Worm (Caenorhabditis elegans) whole organism, L3 larva: ENCODE data around the gene fnip-2.
"Not testable (repeated sequence)": the region's sequence is repeated elsewhere in the genome, so short reads cannot be mapped to it uniquely, and the experiment has no call there.

Experiments
- R02D3.7 ChIP-seq: fragments of 150-350 bp; optimal IDR thresholded peaks from 2 replicates; lab custom pipeline; 2014; ENCODE audit warnings: missing biosample characterization, missing genetic modification characterization
- ZK546.5 ChIP-seq: sonication (generic microtip); optimal IDR thresholded peaks from 2 replicates; lab custom pipeline; 2017; ENCODE audit warnings: missing biosample characterization, missing genetic modification characterization
- aly-2 ChIP-seq: fragments of 150-350 bp; optimal IDR thresholded peaks from 2 replicates; lab custom pipeline; 2014; ENCODE audit warnings: missing biosample characterization, missing genetic modification characterization
- ama-1 ChIP-seq: fragments of 150-350 bp; optimal IDR thresholded peaks from 2 replicates; lab custom pipeline; 2018
- ceh-16 ChIP-seq: sonication (generic microtip); optimal IDR thresholded peaks from 2 replicates; lab custom pipeline; 2017; ENCODE audit warnings: missing biosample characterization, missing genetic modification characterization
- ceh-28 ChIP-seq: fragments of 150-350 bp; optimal IDR thresholded peaks from 2 replicates; lab custom pipeline; 2014; ENCODE audit warnings: missing biosample characterization, missing genetic modification reagents, missing genetic modification characterization
- ceh-82 ChIP-seq: fragments of 150-350 bp; optimal IDR thresholded peaks from 2 replicates; lab custom pipeline; 2014; ENCODE audit warnings: missing biosample characterization, missing genetic modification characterization
- ceh-9 ChIP-seq: sonication (generic microtip); optimal IDR thresholded peaks from 2 replicates; lab custom pipeline; 2018; ENCODE audit warnings: missing biosample characterization, missing genetic modification characterization
- daf-12 ChIP-seq: fragments of 150-350 bp; optimal IDR thresholded peaks from 2 replicates; lab custom pipeline; 2014; ENCODE audit warnings: missing biosample characterization, missing genetic modification reagents, missing genetic modification characterization
- egl-27 ChIP-seq: sonication (generic microtip); optimal IDR thresholded peaks from 4 replicates; lab custom pipeline; 2017; ENCODE audit warnings: missing biosample characterization, missing genetic modification reagents, missing genetic modification characterization
- egl-5 ChIP-seq: fragments of 150-350 bp; optimal IDR thresholded peaks from 2 replicates; lab custom pipeline; 2017; ENCODE audit warnings: missing biosample characterization, missing genetic modification reagents, missing genetic modification characterization, inconsistent platforms
- elt-1 ChIP-seq: fragments of 150-350 bp; optimal IDR thresholded peaks from 2 replicates; lab custom pipeline; 2014; ENCODE audit warnings: missing biosample characterization, missing genetic modification characterization
- elt-2 ChIP-seq: sonication (generic microtip); optimal IDR thresholded peaks from 2 replicates; lab custom pipeline; 2016; ENCODE audit warnings: missing genetic modification reagents, mild to moderate bottlenecking, missing genetic modification characterization, missing compliant biosample characterization
- elt-3 ChIP-seq, 3 experiments: fragments of 150-350 bp in 1 of 3; sonication (generic microtip) in 2 of 3; optimal IDR thresholded peaks; 2 replicates in 2 of 3; 4 replicates in 1 of 3; lab custom pipeline; 2014 to 2017; ENCODE audit warnings: missing biosample characterization in 3 of 3, missing genetic modification characterization in 3 of 3
- eor-1 ChIP-seq, 2 experiments: fragments of 150-350 bp; optimal IDR thresholded peaks; 2 replicates each; lab custom pipeline; 2014 to 2018; ENCODE audit warnings: missing biosample characterization in 2 of 2, missing genetic modification characterization in 2 of 2
- fkh-10 ChIP-seq: sonication (generic microtip); optimal IDR thresholded peaks from 2 replicates; lab custom pipeline; 2017; ENCODE audit warnings: missing biosample characterization, missing genetic modification reagents, missing genetic modification characterization
- fkh-2 ChIP-seq: fragments of 150-350 bp; optimal IDR thresholded peaks from 2 replicates; lab custom pipeline; 2014; ENCODE audit warnings: missing biosample characterization, missing genetic modification reagents, missing genetic modification characterization
- fos-1 ChIP-seq: fragments of 150-350 bp; optimal IDR thresholded peaks from 2 replicates; lab custom pipeline; 2014; ENCODE audit warnings: missing biosample characterization, missing genetic modification characterization
- hmg-11 ChIP-seq: sonication (generic microtip); optimal IDR thresholded peaks from 2 replicates; lab custom pipeline; 2016; ENCODE audit warnings: missing genetic modification characterization, missing compliant biosample characterization
- jun-1 ChIP-seq: fragments of 150-350 bp; optimal IDR thresholded peaks from 2 replicates; lab custom pipeline; 2014; ENCODE audit warnings: missing biosample characterization, missing genetic modification reagents, missing genetic modification characterization
- lin-39 ChIP-seq: fragments of 150-350 bp; optimal IDR thresholded peaks from 2 replicates; lab custom pipeline; 2018; ENCODE audit warnings: missing biosample characterization, missing genetic modification reagents, missing genetic modification characterization
- lsy-12 ChIP-seq: sonication (generic microtip); optimal IDR thresholded peaks from 2 replicates; lab custom pipeline; 2016; ENCODE audit warnings: mild to moderate bottlenecking, missing genetic modification characterization, missing compliant biosample characterization
- mdl-1 ChIP-seq: fragments of 150-350 bp; optimal IDR thresholded peaks from 2 replicates; lab custom pipeline; 2014; ENCODE audit warnings: missing biosample characterization, missing genetic modification characterization
- mml-1 ChIP-seq: fragments of 150-350 bp; sonication (generic microtip); optimal IDR thresholded peaks from 3 replicates; lab custom pipeline; 2014; ENCODE audit warnings: missing biosample characterization, missing genetic modification characterization
- nfya-1 ChIP-seq: sonication (generic microtip); optimal IDR thresholded peaks from 2 replicates; lab custom pipeline; 2017; ENCODE audit warnings: missing genetic modification characterization, mild to moderate bottlenecking, missing compliant biosample characterization, antibody characterized with exemption, moderate library complexity; ENCODE audit not compliant: insufficient read depth
- nhr-11 ChIP-seq: fragments of 150-350 bp; optimal IDR thresholded peaks from 2 replicates; lab custom pipeline; 2014; ENCODE audit warnings: missing biosample characterization, missing genetic modification characterization
- nhr-12 ChIP-seq: fragments of 150-350 bp; optimal IDR thresholded peaks from 2 replicates; lab custom pipeline; 2014; ENCODE audit warnings: missing biosample characterization, missing genetic modification characterization
- nhr-23 ChIP-seq: fragments of 150-350 bp; optimal IDR thresholded peaks from 2 replicates; lab custom pipeline; 2014; ENCODE audit warnings: missing biosample characterization, missing genetic modification reagents, missing genetic modification characterization
- nhr-237 ChIP-seq: fragments of 150-350 bp; optimal IDR thresholded peaks from 2 replicates; lab custom pipeline; 2014; ENCODE audit warnings: missing biosample characterization, missing genetic modification characterization
- nhr-25 ChIP-seq: sonication (generic microtip); optimal IDR thresholded peaks from 2 replicates; lab custom pipeline; 2017; ENCODE audit warnings: missing biosample characterization, missing genetic modification characterization
- nhr-28 ChIP-seq: fragments of 150-350 bp; optimal IDR thresholded peaks from 2 replicates; lab custom pipeline; 2014; ENCODE audit warnings: missing biosample characterization, missing genetic modification characterization
- nhr-43 ChIP-seq: sonication (generic microtip); optimal IDR thresholded peaks from 2 replicates; lab custom pipeline; 2016; ENCODE audit warnings: mild to moderate bottlenecking, missing genetic modification characterization, missing compliant biosample characterization; ENCODE audit not compliant: poor library complexity, severe bottlenecking
- nhr-76 ChIP-seq: fragments of 150-350 bp; sonication (generic microtip); optimal IDR thresholded peaks from 5 replicates; lab custom pipeline; 2014; ENCODE audit warnings: missing biosample characterization, missing genetic modification characterization
- nhr-77 ChIP-seq: fragments of 150-350 bp; optimal IDR thresholded peaks from 2 replicates; lab custom pipeline; 2014; ENCODE audit warnings: missing biosample characterization, missing genetic modification characterization
- pha-4 ChIP-seq: fragments of 150-350 bp; optimal IDR thresholded peaks from 2 replicates; lab custom pipeline; 2014; ENCODE audit warnings: missing biosample characterization, missing genetic modification reagents, missing genetic modification characterization
- pqm-1 ChIP-seq: fragments of 150-350 bp; optimal IDR thresholded peaks from 2 replicates; lab custom pipeline; 2017; ENCODE audit warnings: missing biosample characterization, missing genetic modification characterization, inconsistent platforms
- sea-2 ChIP-seq: fragments of 150-350 bp; sonication (generic microtip); optimal IDR thresholded peaks from 4 replicates; lab custom pipeline; 2014; ENCODE audit warnings: missing biosample characterization, missing genetic modification reagents, missing genetic modification characterization
- skn-1 ChIP-seq: fragments of 150-350 bp; optimal IDR thresholded peaks from 2 replicates; lab custom pipeline; 2014; ENCODE audit warnings: missing biosample characterization, missing genetic modification characterization
- tbx-2 ChIP-seq: sonication (generic microtip); optimal IDR thresholded peaks from 2 replicates; lab custom pipeline; 2016; ENCODE audit warnings: mild to moderate bottlenecking, missing genetic modification characterization, missing compliant biosample characterization
- unc-39 ChIP-seq: sonication (generic microtip); optimal IDR thresholded peaks from 4 replicates; lab custom pipeline; 2017; ENCODE audit warnings: missing biosample characterization, missing genetic modification characterization
- unc-62 ChIP-seq: fragments of 150-350 bp; sonication (generic microtip); optimal IDR thresholded peaks from 4 replicates; lab custom pipeline; 2014; ENCODE audit warnings: missing biosample characterization, missing genetic modification reagents, missing genetic modification characterization
- zag-1 ChIP-seq: fragments of 150-350 bp; optimal IDR thresholded peaks from 2 replicates; lab custom pipeline; 2014; ENCODE audit warnings: missing biosample characterization, missing genetic modification characterization
- ztf-11 ChIP-seq: fragments of 150-350 bp; optimal IDR thresholded peaks from 2 replicates; lab custom pipeline; 2014; ENCODE audit warnings: missing biosample characterization, missing genetic modification characterization
- ztf-4 ChIP-seq: fragments of 150-350 bp; optimal IDR thresholded peaks from 2 replicates; lab custom pipeline; 2014; ENCODE audit warnings: missing biosample characterization, missing genetic modification characterization

The fnip-2 gene

ce11 chrIV:2253392-2254048 lies 30.9 kb downstream of the fnip-2 start:
- no peak for TF ChIP-seq zag-1 (tag; lab: Kevin White, UChicago)
- peak; percentile 87 for TF ChIP-seq ceh-28

- TF ChIP-seq ZK546.5 (tag; lab: Kevin White, UChicago) (no peak), fkh-2 (no peak), nhr-76 (tag; lab: Kevin White, UChicago) (no peak), nhr-77 (tag; lab: Kevin White, UChicago) (no peak), R02D3.7 (no peak), ceh-28 (no peak), nhr-23 (tag; lab: Kevin White, UChicago) (no peak), ztf-11 (tag; lab: Kevin White, UChicago) (no peak), unc-39 (tag; lab: Kevin White, UChicago) (no peak), egl-5 (tag; lab: Kevin White, UChicago) (no peak), zag-1 (tag; lab: Kevin White, UChicago) (no peak), elt-1 (tag; lab: Kevin White, UChicago) (no peak), egl-27 (no peak), skn-1 (tag; lab: Kevin White, UChicago) (no peak), daf-12 (no peak), nhr-12 (no peak), ceh-9 (no peak), jun-1 (tag; lab: Kevin White, UChicago) (no peak), mdl-1 (no peak)
Observed at ce11 chrIV:2263564-2263963, 40.9 kb downstream of the fnip-2 start, which contains the start of gene famp-1. TSS of gene famp-1 (minus strand) at chrIV:2263664.

- not testable (repeated sequence) for TF ChIP-seq nhr-76 (tag; lab: Kevin White, UChicago); nhr-28; ceh-9
- TF ChIP-seq, all 47 proteins: peak for 0; not testable (repeated sequence) for 47
Observed at ce11 chrIV:2275545-2275944, 52.9 kb downstream of the fnip-2 start, which contains the start of gene M70.5. TSS of gene M70.5 (minus strand) at chrIV:2275622.

ce11 chrIV:2281353-2281976 lies 58.8 kb downstream of the fnip-2 start:
- TF ChIP-seq skn-1 (tag; lab: Kevin White, UChicago), result no peak
- TF ChIP-seq nhr-43 (tag; lab: Kevin White, UChicago), result peak; percentile 65
- no peak for TF ChIP-seq nhr-237 (tag; lab: Kevin White, UChicago)
- TF ChIP-seq nhr-23 (tag; lab: Kevin White, UChicago), result peak; percentile 87
- TF ChIP-seq hmg-11 (tag; lab: Kevin White, UChicago), result no peak
- TF ChIP-seq nhr-25 (tag; lab: Kevin White, UChicago), result peak; percentile 55
- no peak for TF ChIP-seq mdl-1
- no peak for TF ChIP-seq unc-62 (GFP tag; lab: Kevin White, UChicago)
- peak; percentile 16 for TF ChIP-seq nfya-1 (tag; lab: Kevin White, UChicago)
- TF ChIP-seq elt-2 (tag; lab: Kevin White, UChicago), result peak; percentile 83
- no peak for TF ChIP-seq ceh-82 (tag; lab: Kevin White, UChicago)
- no peak for TF ChIP-seq aly-2 (tag; lab: Kevin White, UChicago)
- TF ChIP-seq nhr-77 (tag; lab: Kevin White, UChicago), result no peak
- no peak for TF ChIP-seq nhr-28
- TF ChIP-seq ztf-4, result no peak
- no peak for TF ChIP-seq elt-3 (tag; optimal IDR thresholded peaks at IDR 0.05; lab: Kevin White, UChicago)
- no peak for TF ChIP-seq ZK546.5 (tag; lab: Kevin White, UChicago)
- TF ChIP-seq nhr-76 (tag; lab: Kevin White, UChicago), result no peak
- peak; percentile 4 for TF ChIP-seq ceh-28
- peak; percentile 86 for TF ChIP-seq pqm-1 (tag; lab: Kevin White, UChicago)
- TF ChIP-seq pha-4, result peak; percentile 30
- TF ChIP-seq unc-39 (tag; lab: Kevin White, UChicago), result no peak
- TF ChIP-seq R02D3.7, result no peak
- no peak for TF ChIP-seq fkh-2
- TF ChIP-seq nhr-12, result no peak
- TF ChIP-seq lsy-12 (tag; lab: Kevin White, UChicago), result no peak
- TF ChIP-seq ama-1 (lab: Kevin White, UChicago), result peak; percentile 60
- no peak for TF ChIP-seq ztf-11 (tag; lab: Kevin White, UChicago)
- no peak for TF ChIP-seq lin-39 (tag; lab: Kevin White, UChicago)
- TF ChIP-seq daf-12, result no peak
- TF ChIP-seq elt-1 (tag; lab: Kevin White, UChicago), result no peak
- TF ChIP-seq sea-2 (GFP tag; lab: Kevin White, UChicago), result no peak
- no peak for TF ChIP-seq fos-1 (tag; lab: Kevin White, UChicago)
- no peak for TF ChIP-seq ceh-16
- TF ChIP-seq mml-1, result no peak
- no peak for TF ChIP-seq eor-1 (tag; optimal IDR thresholded peaks at IDR 0.05; lab: Kevin White, UChicago)
- no peak for TF ChIP-seq tbx-2 (tag; lab: Kevin White, UChicago)
- TF ChIP-seq fkh-10 (GFP tag; lab: Kevin White, UChicago), result no peak
- no peak for TF ChIP-seq nhr-11
